Worm (Caenorhabditis elegans) whole organism, L2 larva: ENCODE measurements around the gene Y116F11A.6.

ENCODE experiments used
- C34F6.9 ChIP-seq: fragments of 150-350 bp; optimal IDR thresholded peaks from 2 replicates; lab custom pipeline; 2014; ENCODE audit warnings: missing biosample characterization, missing genetic modification characterization
- R02D3.7 ChIP-seq: fragments of 150-350 bp; optimal IDR thresholded peaks from 2 replicates; lab custom pipeline; 2014; ENCODE audit warnings: missing biosample characterization, missing genetic modification characterization
- ZK546.5 ChIP-seq: sonication (generic microtip); optimal IDR thresholded peaks from 2 replicates; lab custom pipeline; 2017; ENCODE audit warnings: missing biosample characterization, missing genetic modification characterization
- ama-1 ChIP-seq: fragments of 150-350 bp; optimal IDR thresholded peaks from 2 replicates; lab custom pipeline; 2018; ENCODE audit warnings: inconsistent platforms
- elt-3 ChIP-seq: sonication (generic microtip); optimal IDR thresholded peaks from 2 replicates; lab custom pipeline; 2017; ENCODE audit warnings: missing biosample characterization, missing genetic modification characterization
- lin-39 ChIP-seq: fragments of 150-350 bp; optimal IDR thresholded peaks from 2 replicates; lab custom pipeline; 2014; ENCODE audit warnings: missing biosample characterization, missing genetic modification reagents, missing genetic modification characterization
- lsy-2 ChIP-seq, 2 experiments: fragments of 150-350 bp in 1 of 2; sonication (generic microtip) in 1 of 2; optimal IDR thresholded peaks; 2 replicates each; lab custom pipeline; 2014 to 2017; ENCODE audit warnings: missing biosample characterization in 2 of 2, missing genetic modification characterization in 2 of 2
- mdl-1 ChIP-seq, 2 experiments: fragments of 150-350 bp in 1 of 2; sonication (generic microtip) in 1 of 2; optimal IDR thresholded peaks; 2 replicates each; lab custom pipeline; 2017; ENCODE audit warnings: missing biosample characterization in 2 of 2, missing genetic modification characterization in 2 of 2
- nhr-12 ChIP-seq: fragments of 150-350 bp; optimal IDR thresholded peaks from 2 replicates; lab custom pipeline; 2014; ENCODE audit warnings: missing biosample characterization, missing genetic modification characterization
- unc-62 ChIP-seq: fragments of 150-350 bp; optimal IDR thresholded peaks from 2 replicates; lab custom pipeline; 2014; ENCODE audit warnings: missing biosample characterization, missing genetic modification reagents, missing genetic modification characterization
- zag-1 ChIP-seq: fragments of 150-350 bp; optimal IDR thresholded peaks from 2 replicates; lab custom pipeline; 2014; ENCODE audit warnings: missing biosample characterization, missing genetic modification characterization
- ztf-11 ChIP-seq: sonication (generic microtip); optimal IDR thresholded peaks from 2 replicates; lab custom pipeline; 2017; ENCODE audit warnings: missing biosample characterization, missing genetic modification characterization

- TF ChIP-seq nhr-12 (no peak), ztf-11 (tag; lab: Kevin White, UChicago) (no peak), lsy-2 (tag; optimal IDR thresholded peaks at IDR 0.05; lab: Kevin White, UChicago) (no peak), C34F6.9 (tag; lab: Kevin White, UChicago) (no peak), unc-62 (no peak), mdl-1 (tag; optimal IDR thresholded peaks at IDR 0.05; lab: Kevin White, UChicago) (no peak), R02D3.7 (tag; lab: Kevin White, UChicago) (no peak), lin-39 (no peak), zag-1 (tag; lab: Kevin White, UChicago) (no peak), ama-1 (no peak), elt-3 (no peak), ZK546.5 (no peak)
These were observed 10.5 kb upstream of the Y116F11A.6 start, which contains the start of gene srv-3 for ce11 chrV:19708849-19709248.
